Worm (Caenorhabditis elegans): ENCODE results near the gene Y59A8B.19.

- TF ChIP-seq egl-13 (tag; optimal IDR thresholded peaks at IDR 0.05) (no peak), ztf-4 (tag; optimal IDR thresholded peaks at IDR 0.05) (no peak), skn-1 (tag; optimal IDR thresholded peaks at IDR 0.05) (no peak)
These were observed 40.3 kb upstream of the Y59A8B.19 start, which contains the start of gene gck-3 for ce11 chrV:17966747-17967146.
